Worm (Caenorhabditis elegans) whole organism, mixed stage, embryonic: ENCODE data around the gene F27C8.3.

ENCODE experiments used
- bed-3 ChIP-seq: fragments of 200-800 bp; sonication (Bioruptor generic); optimal IDR thresholded peaks from 3 replicates; lab custom pipeline; 2018; ENCODE audit warnings: mild to moderate bottlenecking, missing genetic modification characterization, moderate library complexity, missing compliant biosample characterization
- blmp-1 ChIP-seq: fragments of 150-350 bp; optimal IDR thresholded peaks from 2 replicates; lab custom pipeline; 2014; ENCODE audit warnings: missing biosample characterization, missing genetic modification characterization
- ceh-39 ChIP-seq: fragments of 150-350 bp; optimal IDR thresholded peaks from 2 replicates; lab custom pipeline; 2014; ENCODE audit warnings: missing biosample characterization, missing genetic modification characterization
- ceh-83 ChIP-seq: fragments of 200-800 bp; sonication (Bioruptor generic); optimal IDR thresholded peaks from 2 replicates; lab custom pipeline; 2018; ENCODE audit warnings: mild to moderate bottlenecking, missing genetic modification characterization, missing compliant biosample characterization
- ces-1 ChIP-seq: fragments of 150-350 bp; optimal IDR thresholded peaks from 2 replicates; lab custom pipeline; 2014; ENCODE audit warnings: missing biosample characterization, missing genetic modification reagents, missing genetic modification characterization
- cnd-1 ChIP-seq: fragments of 200-800 bp; sonication (Bioruptor generic); optimal IDR thresholded peaks from 2 replicates; lab custom pipeline; 2018; ENCODE audit warnings: mild to moderate bottlenecking, missing genetic modification characterization, missing compliant biosample characterization
- drap-1 ChIP-seq: fragments of 200-800 bp; sonication (Bioruptor generic); optimal IDR thresholded peaks from 3 replicates; lab custom pipeline; 2018; ENCODE audit warnings: mild to moderate bottlenecking, missing genetic modification characterization, missing compliant biosample characterization
- elt-1 ChIP-seq: sonication (generic microtip); optimal IDR thresholded peaks from 2 replicates; lab custom pipeline; 2017; ENCODE audit warnings: missing genetic modification characterization, mild to moderate bottlenecking, missing compliant biosample characterization, antibody characterized with exemption, moderate library complexity, borderline replicate concordance; ENCODE audit not compliant: insufficient read depth
- elt-3 ChIP-seq: fragments of 150-350 bp; optimal IDR thresholded peaks from 2 replicates; lab custom pipeline; 2014; ENCODE audit warnings: missing biosample characterization, missing genetic modification characterization
- flh-1 ChIP-seq: fragments of 200-800 bp; sonication (Bioruptor generic); optimal IDR thresholded peaks from 2 replicates; lab custom pipeline; 2018; ENCODE audit warnings: mild to moderate bottlenecking, missing genetic modification characterization, moderate library complexity, missing compliant biosample characterization
- ham-2 ChIP-seq: fragments of 200-800 bp; sonication (Bioruptor generic); optimal IDR thresholded peaks from 2 replicates; lab custom pipeline; 2018; ENCODE audit warnings: mild to moderate bottlenecking, missing genetic modification characterization, missing compliant biosample characterization
- lin-13 ChIP-seq: fragments of 150-350 bp; optimal IDR thresholded peaks from 2 replicates; lab custom pipeline; 2014; ENCODE audit warnings: missing biosample characterization, missing genetic modification characterization
- lin-32 ChIP-seq: fragments of 200-800 bp; sonication (Bioruptor generic); optimal IDR thresholded peaks from 2 replicates; lab custom pipeline; 2018; ENCODE audit warnings: mild to moderate bottlenecking, missing genetic modification characterization, missing compliant biosample characterization
- lsy-2 ChIP-seq: fragments of 150-350 bp; optimal IDR thresholded peaks from 2 replicates; lab custom pipeline; 2014; ENCODE audit warnings: missing biosample characterization, missing genetic modification characterization
- mab-5 ChIP-seq: fragments of 150-350 bp; optimal IDR thresholded peaks from 2 replicates; lab custom pipeline; 2014; ENCODE audit warnings: missing biosample characterization, missing genetic modification characterization
- mep-1 ChIP-seq: fragments of 150-350 bp; optimal IDR thresholded peaks from 2 replicates; lab custom pipeline; 2017; ENCODE audit warnings: missing biosample characterization, missing genetic modification reagents, missing genetic modification characterization, inconsistent platforms
- nhr-12 ChIP-seq: fragments of 150-350 bp; optimal IDR thresholded peaks from 2 replicates; lab custom pipeline; 2014; ENCODE audit warnings: missing biosample characterization, missing genetic modification characterization
- nhr-2 ChIP-seq: fragments of 150-350 bp; optimal IDR thresholded peaks from 2 replicates; lab custom pipeline; 2014; ENCODE audit warnings: missing biosample characterization, missing genetic modification characterization
- nhr-237 ChIP-seq: fragments of 150-350 bp; optimal IDR thresholded peaks from 2 replicates; lab custom pipeline; 2014; ENCODE audit warnings: missing biosample characterization, missing genetic modification characterization
- nhr-28 ChIP-seq: fragments of 150-350 bp; optimal IDR thresholded peaks from 2 replicates; lab custom pipeline; 2014; ENCODE audit warnings: missing biosample characterization, missing genetic modification characterization
- nhr-76 ChIP-seq: sonication (generic microtip); optimal IDR thresholded peaks from 2 replicates; lab custom pipeline; 2017; ENCODE audit warnings: missing biosample characterization, missing genetic modification characterization
- pha-4 ChIP-seq: fragments of 150-350 bp; optimal IDR thresholded peaks from 2 replicates; lab custom pipeline; 2018; ENCODE audit warnings: missing biosample characterization, missing genetic modification reagents, missing genetic modification characterization
- sem-2 ChIP-seq: fragments of 200-800 bp; sonication (Bioruptor generic); optimal IDR thresholded peaks from 2 replicates; lab custom pipeline; 2018; ENCODE audit warnings: mild to moderate bottlenecking, missing genetic modification characterization, missing compliant biosample characterization
- snpc-4 ChIP-seq: fragments of 150-350 bp; optimal IDR thresholded peaks from 2 replicates; lab custom pipeline; 2014; ENCODE audit warnings: missing biosample characterization, missing genetic modification characterization
- sptf-1 ChIP-seq: sonication (generic microtip); optimal IDR thresholded peaks from 2 replicates; lab custom pipeline; 2017; ENCODE audit warnings: mild to moderate bottlenecking, missing genetic modification characterization, moderate library complexity, missing compliant biosample characterization
- tbx-8 ChIP-seq: fragments of 200-800 bp; sonication (Bioruptor generic); optimal IDR thresholded peaks from 2 replicates; lab custom pipeline; 2018; ENCODE audit warnings: mild to moderate bottlenecking, missing genetic modification characterization, moderate library complexity, missing compliant biosample characterization
- unc-120 ChIP-seq: sonication (generic microtip); optimal IDR thresholded peaks from 2 replicates; lab custom pipeline; 2017; ENCODE audit warnings: missing genetic modification characterization, missing compliant biosample characterization; ENCODE audit not compliant: poor library complexity, severe bottlenecking
- unc-39 ChIP-seq: fragments of 150-350 bp; optimal IDR thresholded peaks from 2 replicates; lab custom pipeline; 2014; ENCODE audit warnings: missing biosample characterization, missing genetic modification characterization
- unc-62 ChIP-seq: fragments of 150-350 bp; optimal IDR thresholded peaks from 2 replicates; lab custom pipeline; 2014; ENCODE audit warnings: missing biosample characterization, missing genetic modification reagents, missing genetic modification characterization
- zip-8 ChIP-seq: fragments of 150-350 bp; optimal IDR thresholded peaks from 2 replicates; lab custom pipeline; 2014; ENCODE audit warnings: missing biosample characterization, missing genetic modification characterization
- ztf-11 ChIP-seq: fragments of 150-350 bp; optimal IDR thresholded peaks from 2 replicates; lab custom pipeline; 2014; ENCODE audit warnings: missing biosample characterization, missing genetic modification characterization

Gene F27C8.3

DNA sequence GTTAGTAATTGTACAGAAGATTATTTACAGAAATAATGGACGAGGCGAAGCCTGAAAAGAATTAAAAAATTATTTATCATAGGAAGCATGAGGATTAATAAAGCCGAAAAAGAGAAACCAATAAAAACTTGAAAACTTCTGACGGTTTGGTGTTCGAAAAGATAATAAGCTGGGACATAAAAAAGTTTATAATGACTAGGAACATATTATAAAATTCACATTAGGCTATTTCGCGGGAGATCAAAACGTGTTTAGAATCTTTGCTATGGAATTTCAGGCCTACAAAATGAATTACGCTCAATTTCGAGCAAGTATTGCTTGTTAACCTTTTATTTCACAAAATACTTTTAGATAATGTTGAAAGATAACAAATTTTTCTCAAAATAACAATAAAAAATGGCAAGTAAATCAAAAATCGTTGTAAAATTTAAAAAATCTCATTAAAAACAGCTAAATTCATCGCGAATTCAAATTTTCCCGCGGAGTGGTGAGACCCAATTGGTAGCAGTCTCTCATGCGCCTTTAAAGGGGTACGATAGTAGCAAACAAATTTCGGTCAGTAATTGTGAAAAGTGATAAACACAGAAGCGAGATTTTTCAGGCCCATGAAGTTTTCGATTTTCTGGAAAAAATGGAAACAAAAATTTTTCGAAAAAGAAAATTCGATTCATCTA, 6.8 kb downstream of the F27C8.3 start, which contains the start of gene trcs-1:
TSS of gene trcs-1 (minus strand) at position 51 of the 674 bp plus-strand sequence.
- TF ChIP-seq mep-1 (tag; lab: Kevin White, UChicago): no peak
- no peak for TF ChIP-seq lin-13 (tag; lab: Kevin White, UChicago)
- TF ChIP-seq sptf-1: no peak
- no peak for TF ChIP-seq unc-39
- no peak for TF ChIP-seq ceh-39 (tag; lab: Kevin White, UChicago)
- no peak for TF ChIP-seq tbx-8 (GFP tag; lab: Kevin White, UChicago)
- TF ChIP-seq cnd-1 (tag; lab: Kevin White, UChicago): no peak
- TF ChIP-seq ham-2 (GFP tag; lab: Kevin White, UChicago): no peak
- TF ChIP-seq nhr-12 (tag; lab: Kevin White, UChicago): no peak
- TF ChIP-seq, all 35 proteins: peak for 0

DNA sequence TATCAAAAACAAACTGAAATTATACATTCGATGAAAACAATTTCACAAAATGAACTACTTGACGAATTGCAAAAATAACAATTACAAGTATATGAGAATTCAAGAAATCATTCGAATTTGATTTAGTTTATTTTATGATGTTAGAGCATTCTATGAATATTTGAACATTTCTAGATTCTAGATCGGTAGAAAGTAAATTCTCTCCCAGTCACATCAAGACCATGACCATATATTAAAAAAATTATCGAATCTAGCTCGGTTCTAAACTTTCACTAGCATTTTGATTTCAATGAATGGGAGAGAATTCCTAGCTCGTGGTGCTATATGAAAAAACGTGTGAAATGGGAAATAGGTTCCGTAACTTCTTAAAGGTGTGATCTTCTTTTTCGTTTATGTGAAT, 11.3 kb downstream of the F27C8.3 start:
- TF ChIP-seq mab-5 (tag; lab: Kevin White, UChicago) (no peak), snpc-4 (tag; lab: Kevin White, UChicago) (no peak), nhr-28 (tag; lab: Kevin White, UChicago) (no peak), unc-120 (tag; lab: Kevin White, UChicago) (no peak), unc-39 (no peak), unc-62 (GFP tag; lab: Kevin White, UChicago) (no peak), blmp-1 (tag; lab: Kevin White, UChicago) (no peak), mep-1 (tag; lab: Kevin White, UChicago) (no peak), ceh-83 (no peak), nhr-76 (no peak), lin-32 (GFP tag; lab: Kevin White, UChicago) (no peak), ham-2 (GFP tag; lab: Kevin White, UChicago) (no peak), nhr-237 (tag; lab: Kevin White, UChicago) (no peak), nhr-2 (tag; lab: Kevin White, UChicago) (no peak), ztf-11 (tag; lab: Kevin White, UChicago) (no peak), bed-3 (GFP tag; lab: Kevin White, UChicago) (no peak), nhr-12 (tag; lab: Kevin White, UChicago) (no peak), zip-8 (tag; lab: Kevin White, UChicago) (no peak), sptf-1 (no peak), cnd-1 (tag; lab: Kevin White, UChicago) (no peak)

DNA sequence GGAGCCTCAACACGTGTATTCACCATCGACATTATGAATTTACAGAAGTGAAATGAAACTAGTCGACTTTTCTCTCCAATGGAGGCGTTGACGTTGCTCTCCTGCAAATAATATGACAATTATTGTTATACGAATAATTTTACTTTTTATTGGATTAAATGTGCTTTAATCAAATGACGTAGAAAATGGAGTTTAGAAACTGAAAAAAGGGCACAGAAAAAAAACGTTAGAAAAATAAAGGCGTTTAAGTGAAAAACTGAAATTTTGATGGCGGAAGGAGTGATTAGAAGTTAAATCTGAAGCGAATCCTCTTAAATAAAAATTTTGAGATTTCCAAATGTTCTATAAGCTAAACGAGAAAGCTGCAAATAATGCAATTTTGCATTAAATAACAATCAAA, 15.7 kb downstream of the F27C8.3 start, which contains the start of gene npr-2:
TSS of gene npr-2 (minus strand) at position 101 of the 400 bp plus-strand sequence.
- TF ChIP-seq unc-62 (GFP tag; lab: Kevin White, UChicago): no peak
- TF ChIP-seq, all 35 proteins: peak for 0

DNA sequence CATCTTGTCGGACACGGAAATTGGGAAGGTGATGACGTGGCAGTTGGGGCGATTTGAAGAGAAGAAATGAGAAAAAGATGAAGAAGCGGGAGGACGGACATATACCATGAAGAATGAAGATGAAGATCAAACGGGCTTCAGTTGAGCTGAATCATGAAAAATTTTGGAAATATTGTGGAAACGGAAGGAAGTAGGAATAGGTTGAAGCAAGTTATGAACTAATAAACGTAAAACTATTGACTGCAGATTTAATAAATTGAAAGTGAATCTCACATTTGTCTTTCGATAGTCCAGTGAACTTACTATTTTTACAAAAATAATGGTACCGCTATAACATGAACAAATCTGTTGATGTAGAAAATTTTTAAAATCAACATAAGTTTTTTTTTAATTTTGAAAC, 29.2 kb downstream of the F27C8.3 start, which contains the start of gene lron-14:
TSS of gene lron-14 (minus strand) at position 101 of the 400 bp plus-strand sequence.
- TF ChIP-seq snpc-4 (tag; lab: Kevin White, UChicago) (no peak), elt-3 (tag; lab: Kevin White, UChicago) (no peak), sem-2 (no peak), mab-5 (tag; lab: Kevin White, UChicago) (no peak), lin-13 (tag; lab: Kevin White, UChicago) (no peak), pha-4 (tag; lab: Kevin White, UChicago) (no peak), nhr-76 (no peak), ces-1 (GFP tag; lab: Kevin White, UChicago) (no peak)

DNA sequence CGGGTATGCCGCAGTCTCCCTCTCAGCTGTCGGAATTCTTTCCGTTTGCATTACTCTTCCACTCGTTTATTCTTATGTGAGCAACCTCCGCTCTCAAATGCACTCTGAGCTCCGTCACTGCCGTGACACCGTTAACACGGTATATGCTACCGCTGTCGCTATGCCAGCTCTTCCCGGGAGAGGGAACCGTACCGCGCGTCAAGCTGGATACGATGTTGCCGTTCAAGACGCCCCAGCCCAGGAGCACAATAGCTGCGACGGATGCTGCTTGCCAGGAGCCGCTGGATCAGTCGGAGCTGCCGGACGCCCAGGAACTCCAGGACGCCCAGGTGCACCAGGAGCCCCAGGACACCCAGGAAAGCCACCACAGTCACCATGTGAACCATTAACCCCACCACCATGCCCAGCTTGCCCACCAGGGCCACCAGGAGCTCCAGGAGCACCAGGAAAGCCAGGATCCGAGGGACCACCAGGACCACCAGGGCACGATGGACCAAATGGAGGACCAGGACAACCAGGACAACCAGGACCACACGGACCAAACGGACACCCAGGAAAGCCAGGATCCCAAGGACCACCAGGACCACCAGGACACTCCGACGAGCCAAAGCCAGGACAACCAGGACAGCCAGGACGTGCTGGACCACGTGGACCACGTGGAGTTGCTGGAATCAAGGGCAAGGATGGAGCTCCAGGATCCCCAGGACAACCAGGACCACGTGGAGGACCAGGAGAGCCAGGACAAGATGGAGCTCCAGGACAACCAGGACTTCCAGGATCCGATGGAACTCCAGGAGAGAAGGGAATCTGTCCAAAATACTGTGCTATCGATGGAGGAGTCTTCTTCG, 31.9 kb downstream of the F27C8.3 start:
- no peak for TF ChIP-seq lsy-2 (tag; lab: Kevin White, UChicago)
- TF ChIP-seq elt-3 (tag; lab: Kevin White, UChicago): no peak
- TF ChIP-seq, all 35 proteins: peak for 0

DNA sequence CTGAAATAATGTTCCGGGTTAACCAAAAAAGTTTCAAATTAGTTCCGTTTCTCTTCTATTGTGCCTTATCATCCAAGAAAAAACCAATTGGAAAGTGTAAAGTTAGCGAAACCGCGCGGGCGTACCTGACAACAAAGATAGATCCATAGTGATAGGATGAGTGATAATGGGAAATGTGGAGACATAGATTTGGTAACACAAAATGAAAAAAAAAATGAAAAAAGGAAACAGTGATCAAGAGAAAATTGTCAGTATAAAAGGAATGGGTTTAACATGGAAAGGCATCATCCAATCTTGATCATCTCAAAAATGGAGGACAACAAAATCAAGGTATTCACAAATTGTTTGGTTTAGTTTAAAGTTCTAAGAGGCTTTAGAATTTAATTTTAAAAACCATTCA, 32.6 kb downstream of the F27C8.3 start, which contains the start of gene col-122:
TSS of gene col-122 (plus strand) at position 301 of the 400 bp plus-strand sequence.
- no peak for TF ChIP-seq blmp-1 (tag; lab: Kevin White, UChicago)
- no peak for TF ChIP-seq elt-3 (tag; lab: Kevin White, UChicago)
- no peak for TF ChIP-seq ham-2 (GFP tag; lab: Kevin White, UChicago)
- TF ChIP-seq sem-2: no peak
- no peak for TF ChIP-seq mep-1 (tag; lab: Kevin White, UChicago)
- no peak for TF ChIP-seq flh-1 (GFP tag; lab: Kevin White, UChicago)
- no peak for TF ChIP-seq elt-1 (tag; lab: Kevin White, UChicago)
- TF ChIP-seq ceh-39 (tag; lab: Kevin White, UChicago): no peak
- TF ChIP-seq drap-1 (GFP tag; lab: Kevin White, UChicago): no peak
